Fruit fly (Drosophila melanogaster) whole organism, adult: ENCODE data around the gene CG31465.

Source experiments
- CG12768 ChIP-seq: fragments of 200-800 bp; sonication (Bioruptor generic); optimal IDR thresholded peaks from 2 replicates; lab custom pipeline; 2017; ENCODE audit warnings: missing biosample characterization, missing genetic modification characterization, mild to moderate bottlenecking, moderate library complexity, missing genetic modification reagents
- CG14711 ChIP-seq: fragments of 200-800 bp; sonication (Bioruptor generic); optimal IDR thresholded peaks from 2 replicates; lab custom pipeline; 2018; ENCODE audit warnings: missing biosample characterization, mild to moderate bottlenecking, missing genetic modification characterization, moderate library complexity
- CG1620 ChIP-seq: fragments of 200-800 bp; sonication (Bioruptor generic); optimal IDR thresholded peaks from 2 replicates; lab custom pipeline; 2016; ENCODE audit warnings: missing biosample characterization, missing genetic modification characterization
- CG7045 ChIP-seq: fragments of 200-800 bp; sonication (Bioruptor generic); optimal IDR thresholded peaks from 2 replicates; lab custom pipeline; 2017; ENCODE audit warnings: missing biosample characterization, mild to moderate bottlenecking, missing genetic modification characterization
- Clk ChIP-seq: fragments of 200-800 bp; sonication (Bioruptor generic); optimal IDR thresholded peaks from 2 replicates; lab custom pipeline; 2017; ENCODE audit warnings: missing biosample characterization, missing genetic modification characterization
- Crg-1 ChIP-seq: fragments of 200-800 bp; sonication (Bioruptor generic); optimal IDR thresholded peaks from 2 replicates; lab custom pipeline; 2016; ENCODE audit warnings: missing biosample characterization, missing genetic modification characterization
- Mnt ChIP-seq: fragments of 200-800 bp; sonication (Bioruptor generic); optimal IDR thresholded peaks from 2 replicates; lab custom pipeline; 2016; ENCODE audit warnings: missing biosample characterization, mild to moderate bottlenecking, missing genetic modification characterization
- bab1 ChIP-seq: fragments of 200-800 bp; sonication (Bioruptor generic); optimal IDR thresholded peaks from 3 replicates; lab custom pipeline; 2019; ENCODE audit warnings: missing biosample characterization, mild to moderate bottlenecking, missing genetic modification characterization, moderate library complexity
- cic ChIP-seq: fragments of 200-800 bp; sonication (Bioruptor generic); optimal IDR thresholded peaks from 2 replicates; lab custom pipeline; 2017; ENCODE audit warnings: missing biosample characterization, mild to moderate bottlenecking, missing genetic modification characterization, moderate library complexity
- cnc ChIP-seq, 2 experiments: fragments of >200 bp; optimal IDR thresholded peaks; 2 replicates each; lab custom pipeline; 2017
- kay ChIP-seq: fragments of 200-800 bp; sonication (Bioruptor generic); peaks from one replicate; lab custom pipeline; 2016; ENCODE audit warnings: missing biosample characterization, missing genetic modification characterization, borderline replicate concordance
- ovo ChIP-seq: fragments of 200-800 bp; sonication (Bioruptor generic); optimal IDR thresholded peaks from 2 replicates; lab custom pipeline; 2016; ENCODE audit warnings: missing biosample characterization, missing genetic modification characterization
- tj ChIP-seq: fragments of 200-800 bp; sonication (Bioruptor generic); optimal IDR thresholded peaks from 3 replicates; lab custom pipeline; 2017; ENCODE audit warnings: missing biosample characterization, mild to moderate bottlenecking, missing genetic modification characterization, moderate library complexity
- toe ChIP-seq: fragments of 200-800 bp; sonication (Bioruptor generic); optimal IDR thresholded peaks from 2 replicates; lab custom pipeline; 2016; ENCODE audit warnings: missing biosample characterization, missing genetic modification characterization

dm6 chr3R:21928214-21928613 is 47.6 kb downstream of the CG31465 start:
- TF ChIP-seq toe (GFP tag; lab: Kevin White, UChicago) (no peak), tj (GFP tag; lab: Kevin White, UChicago) (no peak), CG12768 (GFP tag; lab: Kevin White, UChicago) (no peak), Mnt (GFP tag; lab: Kevin White, UChicago) (no peak), Crg-1 (GFP tag; lab: Kevin White, UChicago) (no peak), cic (GFP tag; lab: Kevin White, UChicago) (no peak), ovo (GFP tag; lab: Kevin White, UChicago) (no peak), cnc (optimal IDR thresholded peaks at IDR 0.05; lab: Kevin White, UChicago) (no peak), kay (GFP tag; lab: Kevin White, UChicago) (no peak), bab1 (GFP tag; lab: Kevin White, UChicago) (no peak), CG14711 (tag; lab: Kevin White, UChicago) (no peak), CG1620 (no peak), CG7045 (GFP tag; lab: Kevin White, UChicago) (no peak), Clk (no peak)
